Fruit fly (Drosophila melanogaster) whole organism: ENCODE measurements around the gene Smg5.

Experiments
- CG8478 ChIP-seq: fragments of >200 bp; optimal IDR thresholded peaks from 2 replicates; lab custom pipeline; 2018; ENCODE audit warnings: inconsistent platforms
- Dll ChIP-seq: fragments of >200 bp; optimal IDR thresholded peaks from 2 replicates; lab custom pipeline; 2017
- pan ChIP-seq: fragments of >200 bp; optimal IDR thresholded peaks from 2 replicates; lab custom pipeline; 2017
- psq ChIP-seq: fragments of >200 bp; optimal IDR thresholded peaks from 2 replicates; lab custom pipeline; 2017
- usp ChIP-seq: fragments of >200 bp; optimal IDR thresholded peaks from 2 replicates; lab custom pipeline; 2017; ENCODE audit warnings: missing biosample characterization, missing genetic modification characterization, mixed read lengths

DNA sequence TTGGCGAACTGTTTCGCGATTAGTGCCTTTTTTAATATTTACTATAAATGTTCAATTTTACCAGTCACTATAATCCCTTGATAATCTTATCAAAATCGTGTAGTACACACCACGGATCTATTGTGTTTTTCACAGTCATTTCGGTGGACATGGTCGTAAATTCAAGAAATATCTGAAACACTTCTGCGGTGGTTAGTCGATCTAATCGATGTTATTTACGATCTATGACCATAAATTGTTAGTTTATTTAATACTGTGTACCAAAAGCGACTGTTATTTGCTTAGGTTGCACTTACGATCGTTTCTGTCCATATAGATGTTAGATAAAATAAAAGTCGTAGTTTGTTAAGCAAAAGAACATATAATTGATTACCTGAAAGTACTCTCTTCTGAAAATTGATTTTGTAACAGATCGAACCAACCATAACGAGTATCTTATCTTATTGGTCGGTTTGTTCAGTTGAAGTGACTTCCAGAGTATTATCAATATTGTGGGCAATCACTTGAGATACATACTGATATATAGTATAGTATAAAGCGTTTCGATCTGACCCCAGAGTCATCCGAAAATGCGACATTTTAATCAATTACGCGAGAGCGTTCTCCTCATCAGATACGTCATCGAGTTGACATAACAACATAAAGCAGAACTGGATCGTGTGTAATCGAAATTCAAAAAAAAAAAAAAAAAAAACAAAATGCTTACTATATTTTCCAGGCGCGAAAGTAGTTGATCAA, 1.6 kb upstream of the Smg5 start:
- TF ChIP-seq pan (lab: Kevin White, UChicago) (no peak), psq (no peak), usp (GFP tag; lab: Kevin White, UChicago) (no peak), Dll (no peak), CG8478 (no peak)
